Worm (Caenorhabditis elegans): Measurements from ENCODE around the gene klf-2.

klf-2 gene

ce11 chrV:20664930-20665329 lies 20.6 kb upstream of the klf-2 start:
- TF ChIP-seq nhr-23 (tag; optimal IDR thresholded peaks at IDR 0.05) (peak; percentile 37), jun-1 (tag; optimal IDR thresholded peaks at IDR 0.05) (no peak)

ce11 chrV:20666905-20667304 lies 18.6 kb upstream of the klf-2 start, which contains the start of gene mlt-11:
TSS of gene mlt-11 (plus strand) at chrV:20667205.
- TF ChIP-seq pqm-1 (tag; optimal IDR thresholded peaks at IDR 0.05), result no peak
- TF ChIP-seq jun-1 (tag; optimal IDR thresholded peaks at IDR 0.05), result no peak
- no peak for TF ChIP-seq zag-1 (tag; optimal IDR thresholded peaks at IDR 0.05)
- TF ChIP-seq nhr-237 (tag; optimal IDR thresholded peaks at IDR 0.05), result no peak

ce11 chrV:20670625-20671024 lies 14.9 kb upstream of the klf-2 start:
- TF ChIP-seq nhr-12 (tag; optimal IDR thresholded peaks at IDR 0.05) (no peak), eor-1 (tag; optimal IDR thresholded peaks at IDR 0.05) (no peak), elt-3 (tag; optimal IDR thresholded peaks at IDR 0.05) (no peak), nhr-77 (tag; optimal IDR thresholded peaks at IDR 0.05) (no peak), aly-2 (tag; optimal IDR thresholded peaks at IDR 0.05) (no peak), nhr-67 (tag; optimal IDR thresholded peaks at IDR 0.05) (no peak), ama-1 (optimal IDR thresholded peaks at IDR 0.05) (no peak), ceh-82 (tag; optimal IDR thresholded peaks at IDR 0.05) (no peak), nfya-1 (tag; optimal IDR thresholded peaks at IDR 0.05; ENCODE audit: insufficient read depth) (no peak), skn-1 (tag; optimal IDR thresholded peaks at IDR 0.05) (no peak), fkh-10 (GFP tag; optimal IDR thresholded peaks at IDR 0.05) (no peak), egl-5 (tag; optimal IDR thresholded peaks at IDR 0.05) (no peak), sea-2 (GFP tag; optimal IDR thresholded peaks at IDR 0.05) (no peak), ztf-4 (tag; optimal IDR thresholded peaks at IDR 0.05) (no peak), ceh-9 (tag; optimal IDR thresholded peaks at IDR 0.05) (no peak), unc-39 (tag; optimal IDR thresholded peaks at IDR 0.05) (no peak), mdl-1 (tag; optimal IDR thresholded peaks at IDR 0.05) (no peak), nhr-76 (tag; optimal IDR thresholded peaks at IDR 0.05) (no peak), nhr-11 (tag; optimal IDR thresholded peaks at IDR 0.05) (no peak)

- TF ChIP-seq mdl-1 (tag; optimal IDR thresholded peaks at IDR 0.05), result no peak
- no peak for TF ChIP-seq nhr-25 (tag; optimal IDR thresholded peaks at IDR 0.05)
- no peak for TF ChIP-seq lsy-12 (tag; optimal IDR thresholded peaks at IDR 0.05)
- no peak for TF ChIP-seq ceh-28 (tag; optimal IDR thresholded peaks at IDR 0.05)
- no peak for TF ChIP-seq lin-15B (tag; optimal IDR thresholded peaks at IDR 0.05)
- no peak for TF ChIP-seq ztf-4 (tag; optimal IDR thresholded peaks at IDR 0.05)
- TF ChIP-seq unc-39 (tag; optimal IDR thresholded peaks at IDR 0.05), result no peak
These were observed 5.3 kb upstream of the klf-2 start for ce11 chrV:20680189-20680588.

ce11 chrV:20681120-20681519 lies 4.4 kb upstream of the klf-2 start, which contains the start of gene srsx-35:
TSS of gene srsx-35 (plus strand) at chrV:20681420.
- no peak for TF ChIP-seq zag-1 (tag; optimal IDR thresholded peaks at IDR 0.05)
- TF ChIP-seq egl-5 (tag; optimal IDR thresholded peaks at IDR 0.05), result no peak
- no peak for TF ChIP-seq daf-12 (tag; optimal IDR thresholded peaks at IDR 0.05)
- no peak for TF ChIP-seq pqm-1 (tag; optimal IDR thresholded peaks at IDR 0.05)
- TF ChIP-seq nhr-76 (tag; optimal IDR thresholded peaks at IDR 0.05), result no peak
- no peak for TF ChIP-seq unc-39 (tag; optimal IDR thresholded peaks at IDR 0.05)
- no peak for TF ChIP-seq elt-1 (tag; optimal IDR thresholded peaks at IDR 0.05)
- no peak for TF ChIP-seq sea-2 (GFP tag; optimal IDR thresholded peaks at IDR 0.05)
- TF ChIP-seq ceh-16 (tag; optimal IDR thresholded peaks at IDR 0.05), result no peak
- TF ChIP-seq ama-1 (optimal IDR thresholded peaks at IDR 0.05), result no peak
- no peak for TF ChIP-seq fkh-2 (tag; optimal IDR thresholded peaks at IDR 0.05)
- no peak for TF ChIP-seq ceh-82 (tag; optimal IDR thresholded peaks at IDR 0.05)
- TF ChIP-seq nhr-23 (tag; optimal IDR thresholded peaks at IDR 0.05), result no peak
- no peak for TF ChIP-seq ceh-28 (tag; optimal IDR thresholded peaks at IDR 0.05)
- TF ChIP-seq fos-1 (tag; optimal IDR thresholded peaks at IDR 0.05), result no peak
- TF ChIP-seq nhr-77 (tag; optimal IDR thresholded peaks at IDR 0.05), result no peak
- TF ChIP-seq ztf-4 (tag; optimal IDR thresholded peaks at IDR 0.05), result no peak
- TF ChIP-seq lsy-12 (tag; optimal IDR thresholded peaks at IDR 0.05), result no peak
- TF ChIP-seq ZK546.5 (tag; optimal IDR thresholded peaks at IDR 0.05), result no peak

- peak; percentile 2 for TF ChIP-seq snpc-4 (tag; optimal IDR thresholded peaks at IDR 0.05)
- TF ChIP-seq skn-1 (tag; optimal IDR thresholded peaks at IDR 0.05), result no peak
- TF ChIP-seq mdl-1 (tag; optimal IDR thresholded peaks at IDR 0.05), result no peak
These were observed 3.7 kb upstream of the klf-2 start for ce11 chrV:20681824-20682223.
